Worm (Caenorhabditis elegans): ENCODE measurements around the gene Y105C5A.10.

Y105C5A.10 gene

DNA sequence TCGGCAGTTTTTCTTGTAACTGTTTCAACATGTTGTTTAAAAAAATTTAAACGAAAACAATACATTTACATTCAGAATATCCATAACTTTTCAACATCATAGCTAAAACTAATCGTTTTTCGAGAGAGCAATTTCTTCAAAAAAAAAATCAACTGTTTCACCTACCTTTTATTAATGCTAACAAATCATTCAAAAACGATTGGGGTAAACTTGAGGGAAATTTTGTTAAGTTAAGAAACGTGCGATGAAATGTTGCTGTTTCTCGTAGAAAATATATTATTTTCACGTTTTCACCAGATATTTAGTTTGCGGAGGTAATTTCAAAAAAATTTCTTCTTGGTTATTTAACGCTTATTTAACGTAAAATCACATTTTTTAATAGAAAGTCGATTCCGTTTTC, 29.2 kb upstream of the Y105C5A.10 start:
- TF ChIP-seq elt-2 (tag; optimal IDR thresholded peaks at IDR 0.05) (no peak), skn-1 (tag; optimal IDR thresholded peaks at IDR 0.05) (no peak), egl-27 (tag; optimal IDR thresholded peaks at IDR 0.05) (no peak), ama-1 (optimal IDR thresholded peaks at IDR 0.05) (no peak), nhr-28 (tag; optimal IDR thresholded peaks at IDR 0.05) (no peak), unc-39 (tag; optimal IDR thresholded peaks at IDR 0.05) (no peak), ceh-28 (tag; optimal IDR thresholded peaks at IDR 0.05) (no peak), aly-2 (tag; optimal IDR thresholded peaks at IDR 0.05) (no peak), lin-39 (tag; optimal IDR thresholded peaks at IDR 0.05) (no peak), lsy-12 (tag; optimal IDR thresholded peaks at IDR 0.05) (no peak), nhr-23 (tag; optimal IDR thresholded peaks at IDR 0.05) (no peak), pqm-1 (tag; optimal IDR thresholded peaks at IDR 0.05) (no peak), nhr-67 (tag; optimal IDR thresholded peaks at IDR 0.05) (no peak), hmg-11 (tag; optimal IDR thresholded peaks at IDR 0.05) (no peak), egl-5 (tag; optimal IDR thresholded peaks at IDR 0.05) (no peak)

DNA sequence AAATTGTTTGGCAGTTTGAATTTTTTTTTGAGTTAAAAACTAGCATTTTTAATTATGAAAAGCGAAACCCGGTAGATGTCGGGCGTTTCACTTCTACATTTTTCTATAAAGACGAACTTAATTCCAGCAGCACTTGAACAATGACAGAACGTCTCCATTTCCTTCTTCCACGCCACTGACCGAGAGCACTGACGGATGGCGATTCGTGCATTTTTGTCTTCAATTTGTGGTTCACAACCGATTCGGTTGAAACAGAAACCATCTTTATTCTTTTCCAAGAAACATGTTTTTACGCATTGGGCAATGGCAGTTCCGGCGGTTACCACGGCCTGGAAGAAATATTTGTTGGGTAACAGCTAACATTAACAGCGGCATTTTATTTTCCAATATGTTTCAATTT, 22.4 kb upstream of the Y105C5A.10 start:
- TF ChIP-seq nhr-12 (tag; optimal IDR thresholded peaks at IDR 0.05) = no peak
- no peak for TF ChIP-seq ztf-4 (tag; optimal IDR thresholded peaks at IDR 0.05)
- no peak for TF ChIP-seq nfya-1 (tag; optimal IDR thresholded peaks at IDR 0.05; ENCODE audit: insufficient read depth)
- TF ChIP-seq nhr-76 (tag; optimal IDR thresholded peaks at IDR 0.05) = no peak
- no peak for TF ChIP-seq aly-2 (tag; optimal IDR thresholded peaks at IDR 0.05)
- no peak for TF ChIP-seq unc-62 (GFP tag; optimal IDR thresholded peaks at IDR 0.05)
- no peak for TF ChIP-seq zag-1 (tag; optimal IDR thresholded peaks at IDR 0.05)
- TF ChIP-seq nhr-11 (tag; optimal IDR thresholded peaks at IDR 0.05) = no peak
- TF ChIP-seq fkh-10 (GFP tag; optimal IDR thresholded peaks at IDR 0.05) = no peak
- TF ChIP-seq egl-27 (tag; optimal IDR thresholded peaks at IDR 0.05) = no peak
- TF ChIP-seq fos-1 (tag; optimal IDR thresholded peaks at IDR 0.05) = no peak
- TF ChIP-seq ceh-28 (tag; optimal IDR thresholded peaks at IDR 0.05) = no peak
- no peak for TF ChIP-seq tbx-2 (tag; optimal IDR thresholded peaks at IDR 0.05)
- TF ChIP-seq nhr-23 (tag; optimal IDR thresholded peaks at IDR 0.05) = no peak
- no peak for TF ChIP-seq pqm-1 (tag; optimal IDR thresholded peaks at IDR 0.05)

DNA sequence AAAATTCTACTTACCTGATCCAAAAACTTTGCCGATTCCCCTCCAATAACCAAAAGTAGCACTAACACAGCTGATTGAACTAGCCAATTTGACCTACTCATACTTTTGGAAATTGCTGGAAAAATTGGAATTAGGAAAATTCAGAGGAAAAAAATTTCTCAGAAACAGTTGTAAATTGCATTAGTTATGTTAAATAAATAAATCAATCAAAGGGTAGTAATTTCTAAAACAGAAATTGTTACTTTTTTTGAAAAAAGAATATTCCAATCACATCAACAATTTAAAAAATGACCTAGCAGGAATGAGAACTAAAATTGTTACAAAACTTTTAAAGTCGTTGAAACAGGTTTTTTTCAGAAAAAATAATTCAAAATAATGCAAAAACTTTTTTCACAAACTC, 18.6 kb upstream of the Y105C5A.10 start, which contains the start of gene Y105C5A.8:
Y105C5A.8 (minus strand) TSS at position 101 of the 400 bp plus-strand sequence.
- TF ChIP-seq nhr-11 (tag; optimal IDR thresholded peaks at IDR 0.05) (no peak), sea-2 (GFP tag; optimal IDR thresholded peaks at IDR 0.05) (no peak), ceh-82 (tag; optimal IDR thresholded peaks at IDR 0.05) (no peak), nhr-43 (tag; optimal IDR thresholded peaks at IDR 0.05; ENCODE audit: poor library complexity, severe bottlenecking) (no peak), unc-39 (tag; optimal IDR thresholded peaks at IDR 0.05) (no peak), nhr-23 (tag; optimal IDR thresholded peaks at IDR 0.05) (no peak), egl-27 (tag; optimal IDR thresholded peaks at IDR 0.05) (no peak), pqm-1 (tag; optimal IDR thresholded peaks at IDR 0.05) (no peak), ztf-4 (tag; optimal IDR thresholded peaks at IDR 0.05) (no peak), jun-1 (tag; optimal IDR thresholded peaks at IDR 0.05) (no peak), tbx-2 (tag; optimal IDR thresholded peaks at IDR 0.05) (no peak), elt-1 (tag; optimal IDR thresholded peaks at IDR 0.05) (no peak), ceh-16 (tag; optimal IDR thresholded peaks at IDR 0.05) (no peak), mml-1 (tag; optimal IDR thresholded peaks at IDR 0.05) (no peak), unc-62 (GFP tag; optimal IDR thresholded peaks at IDR 0.05) (no peak), ztf-11 (tag; optimal IDR thresholded peaks at IDR 0.05) (no peak), nhr-76 (tag; optimal IDR thresholded peaks at IDR 0.05) (no peak), elt-3 (tag; optimal IDR thresholded peaks at IDR 0.05) (no peak)

DNA sequence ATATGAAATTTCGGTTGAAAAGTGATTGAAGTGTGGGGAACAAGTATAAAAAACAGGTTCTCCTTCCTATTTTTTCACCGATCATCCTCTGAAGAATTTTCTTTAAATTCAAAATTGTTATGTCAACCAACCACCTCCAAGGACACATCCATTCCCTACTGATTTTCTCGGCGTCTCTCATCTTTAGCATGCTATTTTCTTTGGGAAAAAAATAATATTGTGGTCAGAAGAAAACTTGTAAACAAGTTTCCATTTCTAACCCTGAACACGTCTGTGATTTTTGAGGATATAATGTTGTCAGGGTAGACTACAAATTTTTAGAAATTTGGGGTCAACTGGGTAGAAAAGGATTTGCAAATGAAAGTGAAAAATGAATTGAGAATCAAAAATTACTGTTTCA, 17.9 kb upstream of the Y105C5A.10 start:
- TF ChIP-seq elt-3 (tag; optimal IDR thresholded peaks at IDR 0.05) (no peak), egl-27 (tag; optimal IDR thresholded peaks at IDR 0.05) (no peak), unc-39 (tag; optimal IDR thresholded peaks at IDR 0.05) (no peak), aly-2 (tag; optimal IDR thresholded peaks at IDR 0.05) (no peak), jun-1 (tag; optimal IDR thresholded peaks at IDR 0.05) (no peak), sea-2 (GFP tag; optimal IDR thresholded peaks at IDR 0.05) (no peak), nhr-25 (tag; optimal IDR thresholded peaks at IDR 0.05) (no peak), snpc-4 (tag; optimal IDR thresholded peaks at IDR 0.05) (no peak)
